Fruit fly (Drosophila melanogaster) whole organism, embryonic: ENCODE measurements around the gene CG5968.

Experiments used
- BEAF-32 ChIP-seq: fragments of 200-800 bp; sonication (Bioruptor generic); optimal IDR thresholded peaks from 3 replicates; lab custom pipeline; 2017; ENCODE audit warnings: missing biosample characterization, missing genetic modification characterization, mild to moderate bottlenecking, moderate library complexity, missing genetic modification reagents
- BtbVII ChIP-seq: fragments of 200-800 bp; sonication (Bioruptor generic); optimal IDR thresholded peaks from 3 replicates; lab custom pipeline; 2017; ENCODE audit warnings: missing biosample characterization, mild to moderate bottlenecking, missing genetic modification characterization
- CG10147 ChIP-seq: fragments of 200-800 bp; sonication (Bioruptor generic); optimal IDR thresholded peaks from 2 replicates; lab custom pipeline; 2019; ENCODE audit warnings: missing biosample characterization, mild to moderate bottlenecking, missing genetic modification characterization, moderate library complexity
- CG10267 ChIP-seq: fragments of 200-800 bp; sonication (Bioruptor generic); optimal IDR thresholded peaks from 2 replicates; lab custom pipeline; 2018; ENCODE audit warnings: missing biosample characterization, mild to moderate bottlenecking, missing genetic modification characterization, moderate library complexity
- CG13287 ChIP-seq: fragments of 200-800 bp; sonication (Bioruptor generic); IDR thresholded peaks from 2 replicates; pipeline ENCODE4 v1.3.6; 2022; ENCODE audit warnings: missing biosample characterization, missing genetic modification characterization; ENCODE audit not compliant: partially characterized antibody
- CG15269 ChIP-seq: fragments of 200-800 bp; sonication (Bioruptor generic); optimal IDR thresholded peaks from 2 replicates; lab custom pipeline; 2018; ENCODE audit warnings: missing biosample characterization, mild to moderate bottlenecking, missing genetic modification characterization, moderate library complexity
- CG17361 ChIP-seq: fragments of 200-800 bp; sonication (Bioruptor generic); IDR thresholded peaks from 3 replicates; pipeline ENCODE4 v1.3.6; 2022; ENCODE audit warnings: missing biosample characterization, missing genetic modification characterization
- CG3281 ChIP-seq: fragments of 200-800 bp; sonication (Bioruptor generic); optimal IDR thresholded peaks from 3 replicates; lab custom pipeline; 2017; ENCODE audit warnings: missing biosample characterization, mild to moderate bottlenecking, missing genetic modification characterization
- CG34376 ChIP-seq: fragments of 200-800 bp; sonication (Bioruptor generic); optimal IDR thresholded peaks from 2 replicates; lab custom pipeline; 2018; ENCODE audit warnings: missing biosample characterization, mild to moderate bottlenecking, missing genetic modification characterization
- CG5180 ChIP-seq: fragments of 200-800 bp; sonication (Bioruptor generic); optimal IDR thresholded peaks from 3 replicates; lab custom pipeline; 2017; ENCODE audit warnings: missing biosample characterization, missing genetic modification characterization, mild to moderate bottlenecking, moderate library complexity, missing genetic modification reagents
- CG7271 ChIP-seq: fragments of 200-800 bp; sonication (Bioruptor generic); optimal IDR thresholded peaks from 2 replicates; lab custom pipeline; 2018; ENCODE audit warnings: missing biosample characterization, mild to moderate bottlenecking, missing genetic modification characterization, moderate library complexity
- CG8359 ChIP-seq: fragments of 200-800 bp; sonication (Bioruptor generic); optimal IDR thresholded peaks from 2 replicates; lab custom pipeline; 2017; ENCODE audit warnings: missing biosample characterization, mild to moderate bottlenecking, missing genetic modification characterization, borderline replicate concordance
- CG9609 ChIP-seq: fragments of 200-800 bp; sonication (Bioruptor generic); optimal IDR thresholded peaks from 3 replicates; lab custom pipeline; 2016; ENCODE audit warnings: missing biosample characterization, missing genetic modification characterization
- CTCF ChIP-seq: fragments of 200-800 bp; sonication (Bioruptor generic); optimal IDR thresholded peaks from 2 replicates; lab custom pipeline; 2017; ENCODE audit warnings: missing biosample characterization, mild to moderate bottlenecking, missing genetic modification characterization, moderate library complexity
- D19B ChIP-seq: fragments of 200-800 bp; sonication (Bioruptor generic); optimal IDR thresholded peaks from 2 replicates; lab custom pipeline; 2017; ENCODE audit warnings: missing biosample characterization, mild to moderate bottlenecking, missing genetic modification characterization
- E2f2 ChIP-seq: fragments of 200-800 bp; sonication (Bioruptor generic); IDR thresholded peaks from 2 replicates; pipeline ENCODE4 v1.3.6; 2022; ENCODE audit warnings: missing biosample characterization, missing genetic modification characterization
- MTF-1 ChIP-seq: fragments of 200-800 bp; sonication (Bioruptor generic); optimal IDR thresholded peaks from 2 replicates; lab custom pipeline; 2018; ENCODE audit warnings: missing biosample characterization, mild to moderate bottlenecking, missing genetic modification characterization, borderline replicate concordance
- Meics ChIP-seq: fragments of 200-800 bp; sonication (Bioruptor generic); optimal IDR thresholded peaks from 2 replicates; lab custom pipeline; 2017; ENCODE audit warnings: missing biosample characterization, mild to moderate bottlenecking, missing genetic modification characterization
- Neu2 ChIP-seq: fragments of 200-800 bp; sonication (Bioruptor generic); optimal IDR thresholded peaks from 3 replicates; lab custom pipeline; 2016; ENCODE audit warnings: missing biosample characterization, missing genetic modification characterization, borderline replicate concordance
- Nf-YA ChIP-seq: fragments of 200-800 bp; sonication (Bioruptor generic); IDR thresholded peaks from 2 replicates; pipeline ENCODE4 v1.3.6; 2022; ENCODE audit warnings: missing biosample characterization, missing genetic modification characterization
- Rx ChIP-seq: fragments of 200-800 bp; sonication (Bioruptor generic); IDR thresholded peaks from 2 replicates; pipeline ENCODE4 v1.3.6; 2022; ENCODE audit warnings: missing biosample characterization, missing genetic modification characterization
- Trl ChIP-seq, 3 experiments: fragments of >200 bp in 2 of 3; fragments of 200-800 bp in 1 of 3; sonication (Bioruptor generic) in 1 of 3; optimal IDR thresholded peaks; 2 replicates in 1 of 3; 3 replicates in 2 of 3; lab custom pipeline; 2016 to 2017; ENCODE audit warnings: missing biosample characterization in 1 of 3, missing genetic modification characterization in 1 of 3
- ac ChIP-seq: fragments of 200-800 bp; sonication (Bioruptor generic); optimal IDR thresholded peaks from 3 replicates; lab custom pipeline; 2017; ENCODE audit warnings: missing biosample characterization, mild to moderate bottlenecking, missing genetic modification characterization
- br ChIP-seq: fragments of >200 bp; optimal IDR thresholded peaks from 2 replicates; lab custom pipeline; 2017
- bsh ChIP-seq, 2 experiments: fragments of 200-800 bp; sonication (Bioruptor generic); optimal IDR thresholded peaks; 2 replicates each; lab custom pipeline; 2017 to 2018; ENCODE audit warnings: mild to moderate bottlenecking in 2 of 2, missing biosample characterization in 2 of 2, missing genetic modification characterization in 2 of 2, moderate library complexity in 1 of 2
- dm ChIP-seq: fragments of 200-800 bp; sonication (Bioruptor generic); optimal IDR thresholded peaks from 3 replicates; lab custom pipeline; 2016; ENCODE audit warnings: missing biosample characterization, missing genetic modification characterization
- esg ChIP-seq: fragments of 200-800 bp; sonication (Bioruptor generic); conservative IDR thresholded peaks from 2 replicates; pipeline ENCODE4 v1.3.6; 2022; ENCODE audit warnings: missing biosample characterization, missing genetic modification characterization
- hb ChIP-seq: fragments of 200-800 bp; sonication (Bioruptor generic); IDR thresholded peaks from 3 replicates; pipeline ENCODE4 v1.3.6; 2022; ENCODE audit warnings: missing biosample characterization, missing genetic modification characterization; ENCODE audit not compliant: partially characterized antibody
- her ChIP-seq: fragments of 200-800 bp; sonication (Bioruptor generic); optimal IDR thresholded peaks from 2 replicates; lab custom pipeline; 2016; ENCODE audit warnings: missing biosample characterization, missing genetic modification characterization
- inv ChIP-seq: fragments of 200-800 bp; sonication (Bioruptor generic); IDR thresholded peaks from 2 replicates; pipeline ENCODE4 v1.3.6; 2022; ENCODE audit warnings: missing biosample characterization, missing genetic modification characterization; ENCODE audit not compliant: partially characterized antibody
- jigr1 ChIP-seq: fragments of 200-800 bp; sonication (Bioruptor generic); IDR thresholded peaks from 3 replicates; pipeline ENCODE4 v1.3.6; 2022; ENCODE audit warnings: missing biosample characterization, missing genetic modification characterization
- lilli ChIP-seq: fragments of 200-800 bp; sonication (Bioruptor generic); optimal IDR thresholded peaks from 3 replicates; lab custom pipeline; 2016; ENCODE audit warnings: missing biosample characterization, missing genetic modification characterization
- nerfin-2 ChIP-seq: fragments of 200-800 bp; sonication (Bioruptor generic); IDR thresholded peaks from 2 replicates; pipeline ENCODE4 v1.3.6; 2022; ENCODE audit warnings: missing biosample characterization, missing genetic modification characterization; ENCODE audit not compliant: partially characterized antibody
- pros ChIP-seq: fragments of 200-800 bp; sonication (Bioruptor generic); optimal IDR thresholded peaks from 3 replicates; lab custom pipeline; 2019; ENCODE audit warnings: missing biosample characterization, mild to moderate bottlenecking, missing genetic modification characterization, moderate library complexity
- ro ChIP-seq: fragments of 200-800 bp; sonication (Bioruptor generic); IDR thresholded peaks from 2 replicates; pipeline ENCODE4 v1.3.6; 2022; ENCODE audit warnings: missing biosample characterization, missing genetic modification characterization
- shn ChIP-seq: fragments of 200-800 bp; sonication (Bioruptor generic); optimal IDR thresholded peaks from 3 replicates; lab custom pipeline; 2016; ENCODE audit warnings: missing biosample characterization, missing genetic modification characterization
- sim ChIP-seq: fragments of 200-800 bp; sonication (Bioruptor generic); IDR thresholded peaks from 2 replicates; pipeline ENCODE4 v1.3.6; 2022; ENCODE audit warnings: missing biosample characterization, missing genetic modification characterization
- sima ChIP-seq: fragments of 200-800 bp; sonication (Bioruptor generic); optimal IDR thresholded peaks from 2 replicates; lab custom pipeline; 2016; ENCODE audit warnings: missing biosample characterization, missing genetic modification characterization
- slbo ChIP-seq: fragments of 200-800 bp; sonication (Bioruptor generic); IDR thresholded peaks from 2 replicates; pipeline ENCODE4 v1.3.6; 2022; ENCODE audit warnings: missing biosample characterization, missing genetic modification characterization
- so ChIP-seq: fragments of 200-800 bp; sonication (Bioruptor generic); IDR thresholded peaks from 3 replicates; pipeline ENCODE4 v1.3.6; 2022; ENCODE audit warnings: missing biosample characterization, missing genetic modification characterization
- stwl ChIP-seq: fragments of 200-800 bp; sonication (Bioruptor generic); optimal IDR thresholded peaks from 3 replicates; lab custom pipeline; 2018; ENCODE audit warnings: missing biosample characterization, mild to moderate bottlenecking, missing genetic modification characterization, moderate library complexity
- tio ChIP-seq: fragments of 200-800 bp; sonication (Bioruptor generic); optimal IDR thresholded peaks from 2 replicates; lab custom pipeline; 2017; ENCODE audit warnings: missing biosample characterization, missing genetic modification characterization, inconsistent platforms
- tna ChIP-seq: fragments of 200-800 bp; sonication (Bioruptor generic); IDR thresholded peaks from 2 replicates; pipeline ENCODE4 v1.3.6; 2022; ENCODE audit warnings: missing biosample characterization, missing genetic modification characterization; ENCODE audit not compliant: partially characterized antibody
- ttk ChIP-seq: fragments of 200-800 bp; sonication (Bioruptor generic); IDR thresholded peaks from 2 replicates; pipeline ENCODE4 v2.1.2; 2022; ENCODE audit warnings: missing biosample characterization, missing genetic modification characterization
- unpg ChIP-seq: fragments of 200-800 bp; sonication (Bioruptor generic); optimal IDR thresholded peaks from 3 replicates; lab custom pipeline; 2018; ENCODE audit warnings: missing biosample characterization, mild to moderate bottlenecking, missing genetic modification characterization, moderate library complexity
- yki ChIP-seq: fragments of >200 bp; optimal IDR thresholded peaks from 3 replicates; lab custom pipeline; 2018
- z ChIP-seq: fragments of 200-800 bp; sonication (Bioruptor generic); IDR thresholded peaks from 3 replicates; pipeline ENCODE4 v1.3.6; 2022; ENCODE audit warnings: missing biosample characterization, missing genetic modification characterization
- zen2 ChIP-seq: fragments of 200-800 bp; sonication (Bioruptor generic); IDR thresholded peaks from 3 replicates; pipeline ENCODE4 v1.3.6; 2022; ENCODE audit warnings: missing biosample characterization, missing genetic modification characterization; ENCODE audit not compliant: partially characterized antibody

CG5968 gene

dm6 chr2L:16597798-16598737 is 48.3 kb upstream of the CG5968 start (continued):
- TF ChIP-seq jigr1 (GFP tag; lab: Robert Waterston, UW) (no peak), CG8359 (GFP tag; lab: Kevin White, UChicago) (peak; percentile 48), BEAF-32 (GFP tag; lab: Kevin White, UChicago) (no peak), unpg (GFP tag; lab: Kevin White, UChicago) (peak; percentile 79), ac (GFP tag; lab: Kevin White, UChicago) (peak; percentile 49), CG10267 (tag; lab: Kevin White, UChicago) (peak; percentile 37), yki (no peak), ro (GFP tag; lab: Robert Waterston, UW) (no peak), sima (GFP tag; lab: Kevin White, UChicago) (no peak), CG17361 (GFP tag; lab: Robert Waterston, UW) (peak; percentile 59; the same call in 2 of the 3 replicates), D19B (GFP tag; lab: Kevin White, UChicago) (no peak), Neu2 (GFP tag; lab: Kevin White, UChicago) (no peak), ttk (peak; percentile 73; the same call in 1 of the 2 replicates), nerfin-2 (GFP tag; lab: Robert Waterston, UW) (no peak), her (GFP tag; lab: Kevin White, UChicago) (no peak), esg (GFP tag; lab: Robert Waterston, UW) (peak; percentile 40; the same call in 1 of the 2 replicates), dm (GFP tag; lab: Kevin White, UChicago) (no peak), Trl (optimal IDR thresholded peaks at IDR 0.05; lab: Kevin White, UChicago) (no peak), Trl (GFP tag; optimal IDR thresholded peaks at IDR 0.05; lab: Kevin White, UChicago) (no peak), CG3281 (GFP tag; lab: Kevin White, UChicago) (no peak), CG9609 (no peak), E2f2 (GFP tag; lab: Robert Waterston, UW) (peak; percentile 39; the same call in 1 of the 2 replicates), zen2 (GFP tag; lab: Robert Waterston, UW) (no peak), Meics (no peak), Rx (GFP tag; lab: Robert Waterston, UW) (no peak; the same call in none of the 2 replicates), CG34376 (GFP tag; lab: Kevin White, UChicago) (no peak), Nf-YA (GFP tag; lab: Robert Waterston, UW) (no peak), shn (GFP tag; lab: Kevin White, UChicago) (no peak), so (no peak), tna (no peak), br (lab: Kevin White, UChicago) (no peak), pros (GFP tag; lab: Kevin White, UChicago) (no peak), CG15269 (tag; lab: Kevin White, UChicago) (peak; percentile 54), CTCF (GFP tag; lab: Kevin White, UChicago) (no peak), z (GFP tag; lab: Robert Waterston, UW) (no peak), CG13287 (no peak), hb (GFP tag; lab: Robert Waterston, UW) (no peak), slbo (GFP tag; lab: Robert Waterston, UW) (no peak), CG10147 (GFP tag; lab: Kevin White, UChicago) (no peak), CG7271 (no peak), tio (GFP tag; lab: Kevin White, UChicago) (no peak), CG5180 (GFP tag; lab: Kevin White, UChicago) (no peak), inv (GFP tag; lab: Robert Waterston, UW) (no peak), MTF-1 (GFP tag; lab: Kevin White, UChicago) (no peak), bsh (GFP tag; optimal IDR thresholded peaks at IDR 0.05; lab: Kevin White, UChicago) (peak; percentile 92 to 95), sim (GFP tag; lab: Robert Waterston, UW) (peak; percentile 45; the same call in 1 of the 2 replicates), stwl (tag; lab: Kevin White, UChicago) (peak; percentile 64), lilli (GFP tag; lab: Kevin White, UChicago) (peak; percentile 10), BtbVII (GFP tag; lab: Kevin White, UChicago) (no peak)
